Worm (Caenorhabditis elegans) whole organism, L1 larva: ENCODE data around the gene sdz-38.

Source experiments
- C16A3.4 ChIP-seq: fragments of 150-350 bp; optimal IDR thresholded peaks from 2 replicates; lab custom pipeline; 2014; ENCODE audit warnings: missing biosample characterization, missing genetic modification characterization
- F16B12.6 ChIP-seq: fragments of 150-350 bp; optimal IDR thresholded peaks from 2 replicates; lab custom pipeline; 2014; ENCODE audit warnings: missing biosample characterization, missing genetic modification characterization
- aly-2 ChIP-seq: fragments of 150-350 bp; optimal IDR thresholded peaks from 2 replicates; lab custom pipeline; 2014; ENCODE audit warnings: missing biosample characterization, missing genetic modification characterization
- ama-1 ChIP-seq: fragments of 150-350 bp; optimal IDR thresholded peaks from 2 replicates; lab custom pipeline; 2014
- ceh-8 ChIP-seq: fragments of 200-800 bp; sonication (Bioruptor generic); optimal IDR thresholded peaks from 2 replicates; lab custom pipeline; 2018; ENCODE audit warnings: mild to moderate bottlenecking, missing genetic modification characterization, moderate library complexity, missing compliant biosample characterization
- ceh-82 ChIP-seq, 3 experiments: fragments of 150-350 bp in 1 of 3; sonication (generic microtip) in 2 of 3; optimal IDR thresholded peaks; 2 replicates each; lab custom pipeline; 2014 to 2017; ENCODE audit warnings: missing biosample characterization in 3 of 3, missing genetic modification characterization in 3 of 3
- ces-1 ChIP-seq: fragments of 150-350 bp; optimal IDR thresholded peaks from 2 replicates; lab custom pipeline; 2014; ENCODE audit warnings: missing biosample characterization, missing genetic modification reagents, missing genetic modification characterization
- dpl-1 ChIP-seq, 3 experiments: fragments of 150-350 bp in 2 of 3; sonication (generic microtip) in 1 of 3; optimal IDR thresholded peaks; 2 replicates each; lab custom pipeline; 2014 to 2017; ENCODE audit warnings: missing biosample characterization in 3 of 3, missing genetic modification characterization in 3 of 3, missing genetic modification reagents in 3 of 3
- efl-1 ChIP-seq, 4 experiments: fragments of 150-350 bp; optimal IDR thresholded peaks in 3 of 4; peaks in 1 of 4; 1 replicate in 1 of 4; 2 replicates in 3 of 4; lab custom pipeline; 2014; ENCODE audit warnings: missing biosample characterization in 2 of 4, missing genetic modification characterization in 2 of 4, missing genetic modification reagents in 2 of 4
- egl-27 ChIP-seq, 2 experiments: fragments of 150-350 bp in 1 of 2; sonication (generic microtip); optimal IDR thresholded peaks; 3 replicates each; lab custom pipeline; 2017 to 2018; ENCODE audit warnings: missing biosample characterization in 2 of 2, missing genetic modification characterization in 2 of 2, missing genetic modification reagents in 2 of 2
- elt-2 ChIP-seq: sonication (generic microtip); optimal IDR thresholded peaks from 2 replicates; lab custom pipeline; 2016; ENCODE audit warnings: missing genetic modification characterization, mild to moderate bottlenecking, inconsistent platforms, missing compliant biosample characterization, missing genetic modification reagents
- ets-5 ChIP-seq: fragments of 200-800 bp; sonication (Bioruptor generic); IDR thresholded peaks from 2 replicates; pipeline ENCODE4 v1.3.6; 2022; ENCODE audit warnings: missing genetic modification characterization, missing compliant biosample characterization
- fkh-10 ChIP-seq: sonication (generic microtip); optimal IDR thresholded peaks from 2 replicates; lab custom pipeline; 2017; ENCODE audit warnings: missing biosample characterization, missing genetic modification reagents, missing genetic modification characterization
- fkh-4 ChIP-seq: sonication (generic microtip); optimal IDR thresholded peaks from 2 replicates; lab custom pipeline; 2016; ENCODE audit warnings: missing compliant biosample characterization, missing genetic modification characterization, borderline replicate concordance
- fkh-8 ChIP-seq: sonication (generic microtip); optimal IDR thresholded peaks from 2 replicates; lab custom pipeline; 2016; ENCODE audit warnings: mild to moderate bottlenecking, missing genetic modification characterization, missing compliant biosample characterization
- fos-1 ChIP-seq: fragments of 150-350 bp; optimal IDR thresholded peaks from 2 replicates; lab custom pipeline; 2014; ENCODE audit warnings: missing biosample characterization, missing genetic modification characterization
- grh-1 ChIP-seq: fragments of 200-800 bp; sonication (Bioruptor generic); IDR thresholded peaks from 2 replicates; pipeline ENCODE4 v1.3.6; 2022; ENCODE audit warnings: missing genetic modification reagents, missing genetic modification characterization, missing compliant biosample characterization
- hlh-4 ChIP-seq: sonication (generic microtip); optimal IDR thresholded peaks from 2 replicates; lab custom pipeline; 2016; ENCODE audit warnings: mild to moderate bottlenecking, missing genetic modification characterization, missing compliant biosample characterization
- hpl-2 ChIP-seq: fragments of 150-350 bp; optimal IDR thresholded peaks from 2 replicates; lab custom pipeline; 2014; ENCODE audit warnings: missing biosample characterization, missing genetic modification reagents, missing genetic modification characterization
- irx-1 ChIP-seq: sonication (generic microtip); optimal IDR thresholded peaks from 2 replicates; lab custom pipeline; 2016; ENCODE audit warnings: missing genetic modification characterization, missing compliant biosample characterization
- lin-14 ChIP-seq: fragments of 200-800 bp; sonication (Bioruptor generic); optimal IDR thresholded peaks from 2 replicates; lab custom pipeline; 2018; ENCODE audit warnings: mild to moderate bottlenecking, missing genetic modification characterization, moderate library complexity, missing compliant biosample characterization
- lin-15B ChIP-seq: fragments of 150-350 bp; sonication (generic microtip); optimal IDR thresholded peaks from 3 replicates; lab custom pipeline; 2014; ENCODE audit warnings: missing biosample characterization, missing genetic modification characterization
- lsy-2 ChIP-seq, 2 experiments: fragments of 150-350 bp; optimal IDR thresholded peaks; 2 replicates each; lab custom pipeline; 2014; ENCODE audit warnings: missing biosample characterization in 2 of 2, missing genetic modification characterization in 2 of 2
- mep-1 ChIP-seq: fragments of 150-350 bp; optimal IDR thresholded peaks from 2 replicates; lab custom pipeline; 2014; ENCODE audit warnings: missing biosample characterization, missing genetic modification characterization
- nhr-11 ChIP-seq: fragments of 150-350 bp; optimal IDR thresholded peaks from 2 replicates; lab custom pipeline; 2014; ENCODE audit warnings: missing biosample characterization, missing genetic modification characterization
- nhr-12 ChIP-seq: sonication (generic microtip); optimal IDR thresholded peaks from 2 replicates; lab custom pipeline; 2017; ENCODE audit warnings: missing biosample characterization, missing genetic modification characterization
- nhr-19 ChIP-seq: fragments of 200-800 bp; sonication (Bioruptor generic); conservative IDR thresholded peaks from 2 replicates; pipeline ENCODE4 v1.3.6; 2022; ENCODE audit warnings: missing genetic modification characterization, missing compliant biosample characterization
- nhr-20 ChIP-seq: sonication (generic microtip); optimal IDR thresholded peaks from 2 replicates; lab custom pipeline; 2016; ENCODE audit warnings: mild to moderate bottlenecking, missing genetic modification characterization, missing compliant biosample characterization
- nhr-47 ChIP-seq: sonication (generic microtip); optimal IDR thresholded peaks from 2 replicates; lab custom pipeline; 2016; ENCODE audit warnings: mild to moderate bottlenecking, missing genetic modification characterization, moderate library complexity, missing compliant biosample characterization
- nhr-71 ChIP-seq: sonication (generic microtip); optimal IDR thresholded peaks from 2 replicates; lab custom pipeline; 2016; ENCODE audit warnings: mild to moderate bottlenecking, missing genetic modification characterization, moderate library complexity, missing compliant biosample characterization
- nhr-76 ChIP-seq: sonication (generic microtip); optimal IDR thresholded peaks from 2 replicates; lab custom pipeline; 2017; ENCODE audit warnings: missing biosample characterization, missing genetic modification characterization
- nhr-84 ChIP-seq: sonication (generic microtip); optimal IDR thresholded peaks from 2 replicates; lab custom pipeline; 2017; ENCODE audit warnings: missing biosample characterization, missing genetic modification characterization
- nhr-85 ChIP-seq: sonication (generic microtip); peaks from one replicate; lab custom pipeline; 2016; ENCODE audit warnings: missing genetic modification characterization, inconsistent platforms, missing compliant biosample characterization
- pag-3 ChIP-seq: sonication (generic microtip); optimal IDR thresholded peaks from 2 replicates; lab custom pipeline; 2017; ENCODE audit warnings: missing genetic modification characterization, mild to moderate bottlenecking, missing compliant biosample characterization, antibody characterized with exemption, borderline replicate concordance; ENCODE audit not compliant: insufficient read depth
- pqm-1 ChIP-seq: sonication (generic microtip); optimal IDR thresholded peaks from 3 replicates; lab custom pipeline; 2017; ENCODE audit warnings: missing biosample characterization, missing genetic modification characterization
- skn-1 ChIP-seq: fragments of 150-350 bp; optimal IDR thresholded peaks from 2 replicates; lab custom pipeline; 2014; ENCODE audit warnings: missing biosample characterization, missing genetic modification characterization
- snpc-4 ChIP-seq: fragments of 150-350 bp; optimal IDR thresholded peaks from 2 replicates; lab custom pipeline; 2014; ENCODE audit warnings: missing biosample characterization, missing genetic modification characterization
- sptf-1 ChIP-seq: fragments of 150-350 bp; optimal IDR thresholded peaks from 2 replicates; lab custom pipeline; 2014; ENCODE audit warnings: missing biosample characterization, missing genetic modification characterization
- sup-37 ChIP-seq: fragments of 200-800 bp; sonication (Bioruptor generic); optimal IDR thresholded peaks from 2 replicates; lab custom pipeline; 2018; ENCODE audit warnings: mild to moderate bottlenecking, missing genetic modification characterization, missing compliant biosample characterization
- swsn-7 ChIP-seq: sonication (generic microtip); optimal IDR thresholded peaks from 2 replicates; lab custom pipeline; 2016; ENCODE audit warnings: missing genetic modification characterization, missing compliant biosample characterization
- unc-30 ChIP-seq: sonication (generic microtip); optimal IDR thresholded peaks from 2 replicates; lab custom pipeline; 2017; ENCODE audit warnings: missing biosample characterization, missing genetic modification characterization
- xbp-1 ChIP-seq: sonication (generic microtip); optimal IDR thresholded peaks from 2 replicates; lab custom pipeline; 2016; ENCODE audit warnings: missing genetic modification characterization, missing compliant biosample characterization
- zip-4 ChIP-seq: fragments of 200-800 bp; sonication (Bioruptor generic); optimal IDR thresholded peaks from 2 replicates; lab custom pipeline; 2018; ENCODE audit warnings: mild to moderate bottlenecking, missing genetic modification characterization, moderate library complexity, missing compliant biosample characterization
- ztf-11 ChIP-seq, 2 experiments: sonication (generic microtip); optimal IDR thresholded peaks; 2 replicates each; lab custom pipeline; 2016 to 2017; ENCODE audit warnings: missing genetic modification characterization in 2 of 2, missing biosample characterization in 1 of 2, missing compliant biosample characterization in 1 of 2

Gene sdz-38

DNA sequence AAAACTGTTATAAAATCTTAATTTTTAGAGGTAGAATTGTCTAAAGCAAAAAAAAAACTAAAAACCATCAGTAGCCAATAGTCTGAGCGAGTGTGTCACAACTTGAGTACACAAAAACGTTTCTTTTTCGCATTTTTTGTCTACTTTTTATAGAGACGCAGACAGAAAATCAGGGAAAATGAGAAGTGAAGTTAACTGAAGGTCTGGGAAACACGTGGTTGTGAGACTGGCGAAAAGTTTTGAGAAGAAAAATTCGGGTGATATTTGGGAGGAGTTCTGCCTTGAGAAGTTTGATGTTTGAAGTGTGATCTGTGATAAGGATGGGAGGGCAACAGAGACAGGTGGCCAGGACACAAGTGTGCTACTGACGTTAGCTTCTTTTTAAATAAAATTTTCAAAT, 44.0 kb downstream of the sdz-38 start (continued):
- peak; percentile 32 for TF ChIP-seq sup-37 (GFP tag; lab: Kevin White, UChicago)
- 0 out of 2 replicates have a peak, but pooled peaks have one; percentile 8 for TF ChIP-seq grh-1 (GFP tag; lab: Robert Waterston, UW)
- no peak for TF ChIP-seq hpl-2 (GFP tag; lab: Kevin White, UChicago)
- peak; percentile 56 to 71 (median 66) for TF ChIP-seq dpl-1 (GFP tag; optimal IDR thresholded peaks at IDR 0.05; lab: Kevin White, UChicago)
- peak; percentile 11 for TF ChIP-seq lin-15B (tag; lab: Kevin White, UChicago)
- TF ChIP-seq lin-14 (GFP tag; lab: Kevin White, UChicago): peak; percentile 97
- peak; percentile 94 for TF ChIP-seq nhr-20
- TF ChIP-seq zip-4: no peak
- peak; percentile 86 for TF ChIP-seq C16A3.4
- TF ChIP-seq fkh-8 (tag; lab: Kevin White, UChicago): peak; percentile 56
- TF ChIP-seq xbp-1: peak; percentile 50
- no peak for TF ChIP-seq ets-5 (GFP tag; lab: Robert Waterston, UW)
- no peak for TF ChIP-seq unc-30 (tag; lab: Kevin White, UChicago)
- peak; percentile 51 for TF ChIP-seq skn-1 (tag; lab: Kevin White, UChicago)
- TF ChIP-seq nhr-71: peak; percentile 97
- no peak for TF ChIP-seq pag-3 (tag; lab: Kevin White, UChicago)
- peak; percentile 65 for TF ChIP-seq fos-1 (tag; lab: Kevin White, UChicago)
- peak; percentile 54 for TF ChIP-seq elt-2 (tag; lab: Kevin White, UChicago)

- TF ChIP-seq efl-1 (optimal IDR thresholded peaks at IDR 0.05; lab: Kevin White, UChicago): no peak
- TF ChIP-seq efl-1 (GFP tag; optimal IDR thresholded peaks at IDR 0.05 in 1 of 2; lab: Kevin White, UChicago): peak in 1 of 2 experiments; percentile 16
- TF ChIP-seq aly-2 (tag; lab: Kevin White, UChicago): no peak
Observed at ce11 chrII:9936859-9937258, 44.8 kb downstream of the sdz-38 start, which contains the start of gene C05C10.3. C05C10.3 (minus strand) TSS chrII:9936893.

DNA sequence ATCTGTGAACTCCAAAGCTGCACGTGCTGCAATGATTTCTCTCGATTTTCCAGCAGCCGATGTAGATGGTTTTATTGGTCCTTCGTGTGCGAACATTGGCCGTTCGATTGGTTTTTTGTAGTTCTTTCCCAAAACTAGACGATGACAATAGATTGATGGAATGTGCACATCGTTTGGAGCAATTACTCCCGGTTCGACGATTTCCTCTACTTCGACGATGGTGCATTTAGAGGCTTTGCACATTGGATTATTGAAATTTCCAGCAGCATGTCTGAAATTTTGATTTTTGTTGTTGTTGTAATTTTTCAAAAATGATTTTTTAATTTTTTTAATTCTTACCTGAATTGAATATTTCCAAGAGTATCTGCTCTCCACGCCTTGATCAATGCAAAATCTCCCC, 46.0 kb downstream of the sdz-38 start:
- TF ChIP-seq ceh-82 (tag; optimal IDR thresholded peaks at IDR 0.05; lab: Kevin White, UChicago): no peak
- no peak for TF ChIP-seq hlh-4
- no peak for TF ChIP-seq grh-1 (GFP tag; lab: Robert Waterston, UW)
- peak; percentile 62 for TF ChIP-seq nhr-85 (tag; lab: Kevin White, UChicago)
- no peak for TF ChIP-seq nhr-11 (tag; lab: Kevin White, UChicago)
- TF ChIP-seq fkh-4 (tag; lab: Kevin White, UChicago): no peak
- TF ChIP-seq, all 84 proteins: peak for 1

DNA sequence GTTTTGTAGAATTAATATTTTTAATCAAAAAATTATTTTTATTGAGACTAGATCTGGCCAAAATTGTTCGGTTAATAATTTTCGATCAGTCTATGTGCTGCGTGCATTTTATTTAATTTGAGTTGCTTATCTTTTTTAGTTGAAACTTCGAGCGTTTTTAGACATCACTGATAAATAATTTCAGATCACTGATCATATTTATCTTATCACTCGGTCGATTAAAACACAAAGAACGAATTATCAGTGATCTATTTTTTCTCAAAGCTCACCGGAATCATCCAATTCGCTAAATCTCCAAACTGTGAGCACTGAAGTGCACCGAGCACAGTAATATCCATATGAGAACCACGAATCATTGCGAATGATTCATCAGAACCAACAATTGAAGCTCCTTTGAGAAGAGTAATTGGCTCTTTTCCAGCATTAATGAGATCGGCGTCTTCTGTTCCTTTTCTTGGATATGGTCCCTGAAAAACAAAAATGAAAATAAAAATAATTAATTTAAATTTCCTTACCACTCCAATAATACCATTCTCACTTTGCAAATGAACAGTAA, 46.5 kb downstream of the sdz-38 start:
- no peak for TF ChIP-seq ceh-8 (GFP tag; lab: Kevin White, UChicago)
- no peak for TF ChIP-seq dpl-1 (GFP tag; optimal IDR thresholded peaks at IDR 0.05; lab: Kevin White, UChicago)
- TF ChIP-seq ces-1 (GFP tag; lab: Kevin White, UChicago): no peak
- TF ChIP-seq fos-1 (tag; lab: Kevin White, UChicago): no peak
- TF ChIP-seq sptf-1 (tag; lab: Kevin White, UChicago): no peak
- no peak for TF ChIP-seq irx-1
- no peak for TF ChIP-seq nhr-12 (tag; lab: Kevin White, UChicago)
- TF ChIP-seq efl-1 (optimal IDR thresholded peaks at IDR 0.05; lab: Kevin White, UChicago): no peak
- TF ChIP-seq efl-1 (GFP tag; optimal IDR thresholded peaks at IDR 0.05 in 1 of 2; lab: Kevin White, UChicago): peak in 1 of 2 experiments; percentile 57
- no peak for TF ChIP-seq egl-27 (tag; optimal IDR thresholded peaks at IDR 0.05; lab: Kevin White, UChicago)
- TF ChIP-seq F16B12.6 (tag; lab: Kevin White, UChicago): no peak
- TF ChIP-seq lin-14 (GFP tag; lab: Kevin White, UChicago): no peak
- TF ChIP-seq snpc-4 (tag; lab: Kevin White, UChicago): no peak
- TF ChIP-seq fkh-8 (tag; lab: Kevin White, UChicago): no peak
- TF ChIP-seq xbp-1: no peak
- TF ChIP-seq nhr-71: peak; percentile 70
- TF ChIP-seq lsy-2 (tag; optimal IDR thresholded peaks at IDR 0.05; lab: Kevin White, UChicago): peak in 1 of 2 experiments; percentile 14
- TF ChIP-seq ama-1: peak; percentile 54
- TF ChIP-seq nhr-19 (GFP tag; lab: Robert Waterston, UW): peak; percentile 19; the same call in 1 of the 2 replicates
- no peak for TF ChIP-seq ztf-11 (tag; optimal IDR thresholded peaks at IDR 0.05; lab: Kevin White, UChicago)
- no peak for TF ChIP-seq nhr-76 (tag; lab: Kevin White, UChicago)
- TF ChIP-seq swsn-7: no peak
- no peak for TF ChIP-seq nhr-84 (tag; lab: Kevin White, UChicago)
- no peak for TF ChIP-seq fkh-4 (tag; lab: Kevin White, UChicago)
- no peak for TF ChIP-seq nhr-20
- no peak for TF ChIP-seq pqm-1 (tag; lab: Kevin White, UChicago)
- TF ChIP-seq fkh-10 (GFP tag; lab: Kevin White, UChicago): no peak
- TF ChIP-seq nhr-85 (tag; lab: Kevin White, UChicago): peak; percentile 37
- TF ChIP-seq mep-1 (tag; lab: Kevin White, UChicago): no peak
- peak; percentile 63 for TF ChIP-seq elt-2 (tag; lab: Kevin White, UChicago)
- TF ChIP-seq nhr-47 (tag; lab: Kevin White, UChicago): no peak
